Worm (Caenorhabditis elegans): Measurements from ENCODE around the gene srx-5.

The srx-5 gene

DNA sequence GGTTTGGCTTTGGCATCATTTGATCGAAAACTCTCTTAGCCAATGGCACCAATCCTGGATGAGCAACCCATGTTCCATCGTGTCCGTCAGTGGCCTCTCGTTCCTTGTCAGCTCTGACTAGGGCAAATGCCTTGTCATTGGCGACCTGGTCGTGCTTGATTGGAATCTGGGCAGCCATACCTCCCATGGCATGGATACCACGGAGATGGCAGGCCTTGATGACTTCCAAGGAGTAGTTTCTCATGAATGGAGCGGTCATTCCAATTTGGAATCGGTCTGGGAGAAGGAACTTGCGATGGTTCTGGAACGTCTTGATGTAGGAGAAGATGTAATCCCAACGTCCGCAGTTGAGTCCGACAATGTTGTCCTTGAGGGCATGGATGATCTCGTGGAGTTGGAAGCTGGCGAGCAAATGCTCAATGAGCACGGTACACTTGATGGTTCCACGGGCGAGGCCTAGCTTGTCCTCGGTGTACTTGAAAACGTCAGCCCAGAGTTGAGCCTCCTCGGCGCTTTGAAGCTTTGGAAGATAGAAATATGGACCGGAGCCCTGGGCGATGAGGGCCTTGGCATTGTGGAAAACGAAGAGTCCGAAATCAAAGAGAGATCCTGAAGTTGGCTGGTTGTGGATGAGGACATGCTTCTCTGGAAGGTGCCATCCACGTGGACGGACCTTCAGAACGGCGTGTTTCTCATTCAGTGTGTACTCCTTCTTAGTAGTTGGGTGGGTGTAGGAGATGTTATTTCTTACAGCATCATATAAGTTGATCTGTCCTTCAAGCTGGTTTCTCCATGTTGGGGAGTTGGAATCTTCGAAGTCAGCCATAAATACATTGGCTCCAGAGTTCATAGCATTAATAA, 25.3 kb downstream of the srx-5 start:
- TF ChIP-seq ama-1 (optimal IDR thresholded peaks at IDR 0.05) (no peak), ets-7 (tag; optimal IDR thresholded peaks at IDR 0.05) (no peak), tra-4 (tag; optimal IDR thresholded peaks at IDR 0.05) (no peak), B0310.2 (tag; optimal IDR thresholded peaks at IDR 0.05) (no peak), pes-1 (GFP tag; IDR thresholded peaks at IDR 0.05) (no peak), hnd-1 (tag; optimal IDR thresholded peaks at IDR 0.05) (no peak), flt-1 (GFP tag; IDR thresholded peaks at IDR 0.05) (no peak), tbx-37 (GFP tag; conservative IDR thresholded peaks at IDR 0.05) (no peak), aly-1 (tag; optimal IDR thresholded peaks at IDR 0.05) (no peak), hmbx-1 (tag; optimal IDR thresholded peaks at IDR 0.05) (no peak), scrt-1 (GFP tag; IDR thresholded peaks at IDR 0.05) (no peak)

DNA sequence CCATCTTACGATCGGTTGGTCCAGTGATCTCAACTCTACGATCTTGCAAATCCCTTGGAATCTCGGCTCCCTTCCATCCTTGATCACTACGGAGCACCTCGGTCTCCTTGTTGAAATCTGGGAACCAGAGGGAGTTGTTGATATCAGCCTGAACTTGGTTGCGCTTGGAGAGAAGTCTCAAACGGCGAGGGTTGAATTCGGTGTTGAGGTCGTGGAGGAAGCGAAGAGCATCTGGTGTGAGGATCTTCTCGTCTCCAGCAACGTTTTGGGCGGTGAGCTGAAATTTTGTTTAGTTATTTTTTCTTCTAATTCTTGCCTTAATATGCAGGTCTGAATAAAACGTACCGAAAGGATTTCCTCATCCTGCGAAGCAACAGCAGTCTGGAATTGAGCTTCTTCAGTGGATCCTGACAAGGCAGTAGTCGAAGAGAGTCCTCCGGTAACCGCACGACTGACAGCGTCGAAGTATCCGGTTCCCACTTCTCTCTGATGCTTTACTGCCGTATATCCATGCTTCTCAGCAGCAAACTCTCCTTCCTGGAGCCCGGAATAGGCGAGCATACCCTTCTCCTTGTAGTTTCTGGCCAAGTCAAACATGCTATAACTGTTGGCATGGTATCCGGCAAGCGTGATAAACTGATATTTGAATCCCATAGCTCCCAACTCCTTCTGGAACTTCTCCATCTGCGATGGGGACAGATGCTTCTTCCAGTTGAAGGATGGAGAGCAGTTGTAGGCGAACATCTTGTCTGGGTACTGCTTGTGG, 26.1 kb downstream of the srx-5 start:
- TF ChIP-seq aly-1 (tag; optimal IDR thresholded peaks at IDR 0.05) (peak; percentile 12), ama-1 (optimal IDR thresholded peaks at IDR 0.05) (no peak)

DNA sequence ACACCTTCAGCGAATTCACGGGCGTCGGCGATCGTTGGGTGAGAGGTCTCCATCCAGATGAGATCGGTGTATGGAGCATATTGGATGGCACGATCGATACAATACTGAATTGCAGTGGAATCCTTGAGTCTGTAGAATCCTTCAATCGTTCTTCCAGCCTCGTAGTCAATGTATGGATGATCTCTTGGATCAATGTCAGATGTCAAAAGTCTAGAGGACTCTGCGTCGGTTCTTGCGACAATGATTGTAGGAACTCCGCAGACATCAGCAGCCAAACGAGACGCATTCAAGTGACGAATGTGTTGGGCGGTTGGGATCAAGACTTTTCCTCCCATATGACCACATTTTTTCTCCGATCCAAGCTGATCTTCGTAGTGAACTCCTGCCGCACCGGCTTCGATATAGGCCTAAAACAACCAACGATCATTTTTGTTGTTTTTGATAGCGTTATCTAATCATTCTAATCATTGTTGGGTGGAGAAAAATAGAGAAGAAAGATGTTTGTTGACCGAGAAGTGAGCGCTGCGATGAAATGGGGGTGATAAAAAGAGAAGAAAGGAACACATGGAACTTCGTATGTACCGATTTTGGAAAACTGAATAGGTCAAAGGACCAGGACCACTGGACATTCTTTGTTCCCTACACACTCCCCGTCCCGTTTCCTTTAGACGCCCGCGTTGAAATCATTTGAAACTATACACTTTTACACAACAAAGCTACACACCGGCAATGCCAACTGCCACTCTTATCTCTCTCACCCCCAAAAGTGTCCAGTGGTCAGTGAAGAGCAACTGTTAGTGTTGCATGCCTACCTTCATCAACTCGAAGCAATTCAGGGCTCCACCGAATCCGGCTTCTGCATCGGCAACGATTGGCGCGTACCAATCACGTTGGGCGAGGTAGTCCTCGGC, 26.9 kb downstream of the srx-5 start:
- TF ChIP-seq tbx-11 (GFP tag; IDR thresholded peaks at IDR 0.05) (no peak), hnd-1 (tag; optimal IDR thresholded peaks at IDR 0.05) (no peak), pes-1 (GFP tag; IDR thresholded peaks at IDR 0.05) (no peak), scrt-1 (GFP tag; IDR thresholded peaks at IDR 0.05) (no peak), ama-1 (optimal IDR thresholded peaks at IDR 0.05) (no peak), B0310.2 (tag; optimal IDR thresholded peaks at IDR 0.05) (no peak), sea-1 (GFP tag; conservative IDR thresholded peaks at IDR 0.05) (no peak)

DNA sequence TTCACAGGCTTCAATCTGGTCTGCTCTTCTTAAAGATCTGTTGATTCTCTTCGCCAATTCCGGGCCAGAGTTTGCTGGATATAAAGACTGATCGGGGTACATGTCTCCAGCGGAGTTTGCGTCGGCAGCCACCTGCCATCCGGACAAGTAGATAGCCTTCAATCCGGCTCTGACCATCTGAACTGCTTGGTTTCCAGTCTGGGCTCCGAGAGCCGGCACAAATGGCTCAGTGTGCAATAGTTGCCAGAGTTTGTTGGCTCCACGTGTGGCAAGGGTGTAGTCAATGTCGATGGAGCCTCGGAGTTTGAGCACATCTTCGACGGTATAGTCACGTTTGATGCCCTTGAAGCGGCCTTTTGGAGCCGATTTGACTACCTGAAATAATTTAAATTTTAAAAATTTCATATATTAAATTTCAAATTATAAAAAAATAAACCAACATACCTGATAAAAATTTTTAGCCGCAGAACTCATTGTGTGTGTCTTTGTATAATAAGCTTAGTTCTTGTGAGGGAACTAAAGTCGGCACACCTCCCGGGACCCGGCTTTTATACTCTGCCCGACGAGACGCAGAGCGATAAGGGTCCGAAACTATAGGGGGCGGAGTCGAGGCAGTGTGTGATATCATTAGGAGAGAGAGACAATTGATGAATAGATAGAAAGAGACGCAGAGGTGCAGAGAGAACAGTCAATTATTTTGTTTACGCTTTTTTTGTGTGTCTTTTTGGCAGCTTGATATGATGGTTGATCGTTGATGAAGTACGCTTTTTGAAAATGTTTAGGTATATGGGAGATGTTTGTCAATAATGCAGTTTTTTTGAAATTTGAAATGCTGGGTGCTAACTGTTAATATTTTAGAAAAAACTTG, 27.8 kb downstream of the srx-5 start, which contains the start of the genes icl-1 and srh-2:
TSS of gene icl-1 (minus strand) at position 521 of the 868 bp plus-strand sequence.
TSS of gene srh-2 (plus strand) at position 818 of the 868 bp plus-strand sequence.
- TF ChIP-seq aly-1 (tag; optimal IDR thresholded peaks at IDR 0.05) (no peak), tbx-11 (GFP tag; IDR thresholded peaks at IDR 0.05) (no peak), F13C5.2 (tag; optimal IDR thresholded peaks at IDR 0.05) (no peak), tbx-37 (GFP tag; conservative IDR thresholded peaks at IDR 0.05) (no peak), ama-1 (optimal IDR thresholded peaks at IDR 0.05) (no peak), ceh-13 (GFP tag; optimal IDR thresholded peaks at IDR 0.05) (no peak), hmg-4 (GFP tag; optimal IDR thresholded peaks at IDR 0.05) (no peak), flt-1 (GFP tag; IDR thresholded peaks at IDR 0.05) (no peak), hmbx-1 (tag; optimal IDR thresholded peaks at IDR 0.05) (no peak), B0310.2 (tag; optimal IDR thresholded peaks at IDR 0.05) (no peak), ets-7 (tag; optimal IDR thresholded peaks at IDR 0.05) (no peak)

DNA sequence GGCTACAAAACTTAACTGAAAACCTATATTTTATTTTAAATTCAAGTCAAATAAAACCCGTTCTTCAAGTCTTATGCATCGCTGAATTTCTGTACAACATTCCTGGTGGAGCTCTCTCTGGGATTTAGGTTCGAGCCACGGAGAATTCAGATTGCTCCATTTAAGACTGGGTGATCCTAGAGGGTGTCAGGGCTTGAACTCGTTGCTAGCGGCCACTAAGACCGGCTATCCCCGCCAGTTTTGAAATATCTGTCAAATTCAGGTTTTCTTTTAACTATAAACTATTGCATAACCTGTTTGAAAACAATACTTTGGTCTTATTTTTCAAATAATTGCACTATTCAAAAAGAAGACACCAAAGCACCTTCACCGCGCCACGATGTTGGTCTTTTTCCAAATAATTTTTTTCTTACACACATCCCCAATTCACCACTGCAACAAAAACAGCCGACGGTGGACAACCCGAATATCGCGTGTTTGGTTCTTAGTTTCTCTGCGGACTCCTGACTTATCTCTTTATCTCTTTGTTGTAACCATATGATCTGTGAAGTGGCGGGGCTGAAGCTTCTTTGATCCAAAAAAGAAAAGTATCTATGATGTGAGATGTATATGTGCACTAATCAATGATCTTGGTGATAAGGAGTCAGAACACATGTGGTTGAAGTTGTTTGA, 29.1 kb downstream of the srx-5 start:
- TF ChIP-seq B0310.2 (tag; optimal IDR thresholded peaks at IDR 0.05) (no peak), ets-7 (tag; optimal IDR thresholded peaks at IDR 0.05) (no peak), scrt-1 (GFP tag; IDR thresholded peaks at IDR 0.05) (no peak), hmbx-1 (tag; optimal IDR thresholded peaks at IDR 0.05) (no peak), ceh-36 (tag; optimal IDR thresholded peaks at IDR 0.05) (no peak), hnd-1 (tag; optimal IDR thresholded peaks at IDR 0.05) (no peak), pes-1 (GFP tag; IDR thresholded peaks at IDR 0.05) (no peak), F13C5.2 (tag; optimal IDR thresholded peaks at IDR 0.05) (no peak), ceh-13 (GFP tag; optimal IDR thresholded peaks at IDR 0.05) (no peak), ama-1 (optimal IDR thresholded peaks at IDR 0.05) (no peak), aly-1 (tag; optimal IDR thresholded peaks at IDR 0.05) (no peak)

DNA sequence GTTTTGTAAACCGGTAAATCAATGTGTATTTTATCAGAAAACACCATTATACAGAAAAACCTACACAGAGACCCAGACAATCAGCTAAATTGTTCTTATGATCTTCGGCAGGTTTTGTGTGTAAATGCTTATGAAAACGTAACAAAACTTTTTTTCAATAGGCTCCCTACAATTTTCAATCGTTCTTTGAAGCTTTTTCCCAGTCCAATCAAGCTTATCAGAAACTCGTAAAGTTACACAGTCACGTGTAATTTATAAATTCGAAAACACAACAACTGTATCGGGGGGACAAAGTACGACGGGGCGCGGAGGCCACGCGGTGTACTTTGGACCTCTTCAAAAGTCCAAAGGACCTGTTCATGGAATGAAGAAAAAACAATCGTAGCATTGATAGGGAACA, 30.3 kb downstream of the srx-5 start:
- no peak for TF ChIP-seq sea-1 (GFP tag; conservative IDR thresholded peaks at IDR 0.05)
- TF ChIP-seq hmg-4 (GFP tag; optimal IDR thresholded peaks at IDR 0.05), result no peak
- no peak for TF ChIP-seq tbx-11 (GFP tag; IDR thresholded peaks at IDR 0.05)
- TF ChIP-seq F13C5.2 (tag; optimal IDR thresholded peaks at IDR 0.05), result no peak
- TF ChIP-seq tra-4 (tag; optimal IDR thresholded peaks at IDR 0.05), result no peak
- no peak for TF ChIP-seq ceh-36 (tag; optimal IDR thresholded peaks at IDR 0.05)
- no peak for TF ChIP-seq flt-1 (GFP tag; IDR thresholded peaks at IDR 0.05)
- no peak for TF ChIP-seq B0310.2 (tag; optimal IDR thresholded peaks at IDR 0.05)
- no peak for TF ChIP-seq tbx-37 (GFP tag; conservative IDR thresholded peaks at IDR 0.05)
- TF ChIP-seq aly-1 (tag; optimal IDR thresholded peaks at IDR 0.05), result no peak
- no peak for TF ChIP-seq ama-1 (optimal IDR thresholded peaks at IDR 0.05)
- TF ChIP-seq hnd-1 (tag; optimal IDR thresholded peaks at IDR 0.05), result no peak
- no peak for TF ChIP-seq scrt-1 (GFP tag; IDR thresholded peaks at IDR 0.05)
- TF ChIP-seq ets-7 (tag; optimal IDR thresholded peaks at IDR 0.05), result no peak
- TF ChIP-seq pes-1 (GFP tag; IDR thresholded peaks at IDR 0.05), result no peak
- no peak for TF ChIP-seq ceh-13 (GFP tag; optimal IDR thresholded peaks at IDR 0.05)
- TF ChIP-seq hmbx-1 (tag; optimal IDR thresholded peaks at IDR 0.05), result no peak

Data from whole organism, early embryonic.